Fruit fly (Drosophila melanogaster): ENCODE measurements around the gene CG6333.

- no peak for TF ChIP-seq psq (optimal IDR thresholded peaks at IDR 0.05)
- TF ChIP-seq CG8478 (optimal IDR thresholded peaks at IDR 0.05): no peak
- TF ChIP-seq usp (GFP tag; optimal IDR thresholded peaks at IDR 0.05): no peak
- no peak for TF ChIP-seq pan (optimal IDR thresholded peaks at IDR 0.05)
- no peak for TF ChIP-seq Dll (optimal IDR thresholded peaks at IDR 0.05)
Observed at dm6 chr3L:17475979-17476393, 10.0 kb downstream of the CG6333 start, which contains the start of gene CG34250.

Measured in whole organism.